Comparison of ENCODE assay signal across 2 worm cellular contexts in the genomic region with DNA sequence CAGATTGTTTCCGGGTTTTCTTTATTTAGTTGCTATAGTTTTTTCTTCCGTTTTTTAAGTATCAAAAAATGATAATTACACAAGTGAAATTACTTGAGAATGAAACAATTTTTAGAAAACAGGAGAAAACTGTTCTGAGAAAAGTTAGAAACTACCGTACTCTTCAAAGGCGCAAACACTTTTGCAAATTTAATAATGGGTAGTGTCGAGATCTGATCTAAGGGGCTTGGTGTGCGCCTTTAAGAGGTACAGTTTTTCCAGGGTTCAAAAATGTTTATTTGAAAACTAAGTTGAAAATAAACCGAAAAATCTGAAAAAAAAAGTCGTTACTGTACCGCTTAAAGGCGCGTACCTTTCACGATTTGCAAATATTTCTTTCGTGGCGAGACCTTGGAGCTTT.
TF ChIP-seq lines count a peak whose summit lies in the region.

No protein-coding gene starts in this region.

TF ChIP-seq in whole organism, L4 larva, 104 proteins besides CTCF, POLR2A, EP300 and RAD21:
- TF ChIP-seq lir-3 (tag; optimal IDR thresholded peaks at IDR 0.05; lab: Kevin White, UChicago), result no peak
- peak in 1 of 2 experiments; percentile 18 for TF ChIP-seq unc-62 (GFP tag; optimal IDR thresholded peaks at IDR 0.05 in 1 of 2; lab: Kevin White, UChicago)
- no peak for TF ChIP-seq unc-62 (tag; optimal IDR thresholded peaks at IDR 0.05; lab: Kevin White, UChicago)
- no peak for TF ChIP-seq ceh-20 (GFP tag; IDR thresholded peaks at IDR 0.05; lab: Robert Waterston, UW)
- TF ChIP-seq nhr-111 (GFP tag; optimal IDR thresholded peaks at IDR 0.05; lab: Kevin White, UChicago), result no peak
- TF ChIP-seq aha-1 (tag; lab: Kevin White, UChicago), result peak; percentile 73

TF ChIP-seq in whole organism, young adult, 124 proteins besides CTCF, POLR2A, EP300 and RAD21:
- no peak for TF ChIP-seq sea-2 (GFP tag; IDR thresholded peaks at IDR 0.05; lab: Robert Waterston, UW)
- peak; percentile 55; the same call in 1 of the 2 replicates for TF ChIP-seq F33H1.4 (GFP tag; IDR thresholded peaks at IDR 0.05; lab: Robert Waterston, UW)
- TF ChIP-seq lsl-1 (GFP tag; optimal IDR thresholded peaks at IDR 0.05; lab: Kevin White, UChicago), result peak; percentile 77
